Fruit fly (Drosophila melanogaster) whole organism: ENCODE data around the gene CG9962.

Experiments
- CG8478 ChIP-seq: fragments of >200 bp; optimal IDR thresholded peaks from 2 replicates; lab custom pipeline; 2018; ENCODE audit warnings: inconsistent platforms
- Dll ChIP-seq: fragments of >200 bp; optimal IDR thresholded peaks from 2 replicates; lab custom pipeline; 2017
- EcR ChIP-seq, 2 experiments: fragments of >200 bp; optimal IDR thresholded peaks; 2 replicates each; lab custom pipeline; 2017; ENCODE audit warnings: missing biosample characterization in 2 of 2, missing genetic modification characterization in 2 of 2, missing genetic modification reagents in 2 of 2
- pan ChIP-seq: fragments of >200 bp; optimal IDR thresholded peaks from 2 replicates; lab custom pipeline; 2017
- psq ChIP-seq: fragments of >200 bp; optimal IDR thresholded peaks from 2 replicates; lab custom pipeline; 2017
- usp ChIP-seq: fragments of >200 bp; optimal IDR thresholded peaks from 2 replicates; lab custom pipeline; 2017; ENCODE audit warnings: missing biosample characterization, missing genetic modification characterization, mixed read lengths

CG9962 gene

DNA sequence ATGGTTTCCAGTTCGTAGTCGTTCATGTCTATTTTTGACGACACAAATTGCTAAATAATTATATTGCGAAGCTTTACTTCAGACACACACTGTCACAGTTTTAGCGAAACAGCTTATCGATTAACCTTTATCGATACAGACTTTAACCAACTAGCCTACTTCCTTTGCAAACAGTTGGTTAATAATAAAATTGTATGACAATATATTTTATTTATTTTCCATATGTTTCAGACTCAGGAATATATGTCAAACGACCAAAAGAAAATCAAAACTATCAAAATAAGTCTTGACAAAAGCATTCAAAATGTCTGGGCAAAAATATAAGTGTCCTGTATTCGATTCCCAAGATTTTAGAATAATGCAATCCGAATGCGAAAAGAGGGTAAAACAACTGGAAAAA, at the start of gene CG9962, which contains the start of gene CG43851:
CG9962 (minus strand) TSS at position 101 of the 400 bp plus-strand sequence.
CG43851 (plus strand) TSS at position 267 of the 400 bp plus-strand sequence.
- no peak for TF ChIP-seq Dll (lab: Kevin White, UChicago)
- no peak for TF ChIP-seq psq (lab: Kevin White, UChicago)
- TF ChIP-seq EcR (GFP tag; optimal IDR thresholded peaks at IDR 0.05; lab: Kevin White, UChicago): no peak
- TF ChIP-seq usp (GFP tag; lab: Kevin White, UChicago): no peak
- TF ChIP-seq CG8478 (lab: Kevin White, UChicago): no peak
- TF ChIP-seq pan: no peak

DNA sequence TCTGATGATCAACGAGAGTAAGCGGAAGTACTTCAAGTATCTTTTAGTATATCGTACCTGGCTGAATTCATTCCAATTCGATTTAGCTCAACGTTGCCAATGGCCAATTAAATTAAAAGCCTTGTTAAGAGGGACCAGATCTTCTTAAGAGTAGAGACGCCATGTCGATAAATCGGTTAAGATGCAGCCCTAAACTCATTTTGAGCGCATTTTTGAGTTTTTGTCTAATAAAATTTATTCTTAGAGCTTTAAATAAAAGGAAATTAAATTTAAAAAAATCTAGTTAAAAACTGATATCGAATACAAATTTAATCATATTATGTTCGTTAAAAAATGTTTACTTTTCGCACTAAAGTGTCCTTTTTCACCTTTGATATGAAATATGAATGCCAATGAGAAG, 48.8 kb upstream of the CG9962 start, which contains the start of gene Trf5:
Trf5 (minus strand) TSS at position 101 of the 400 bp plus-strand sequence.
- no peak for TF ChIP-seq Dll (lab: Kevin White, UChicago)
- TF ChIP-seq usp (GFP tag; lab: Kevin White, UChicago): no peak
- TF ChIP-seq psq (lab: Kevin White, UChicago): no peak
- no peak for TF ChIP-seq CG8478 (lab: Kevin White, UChicago)
- no peak for TF ChIP-seq EcR (GFP tag; optimal IDR thresholded peaks at IDR 0.05; lab: Kevin White, UChicago)
- TF ChIP-seq pan: no peak

DNA sequence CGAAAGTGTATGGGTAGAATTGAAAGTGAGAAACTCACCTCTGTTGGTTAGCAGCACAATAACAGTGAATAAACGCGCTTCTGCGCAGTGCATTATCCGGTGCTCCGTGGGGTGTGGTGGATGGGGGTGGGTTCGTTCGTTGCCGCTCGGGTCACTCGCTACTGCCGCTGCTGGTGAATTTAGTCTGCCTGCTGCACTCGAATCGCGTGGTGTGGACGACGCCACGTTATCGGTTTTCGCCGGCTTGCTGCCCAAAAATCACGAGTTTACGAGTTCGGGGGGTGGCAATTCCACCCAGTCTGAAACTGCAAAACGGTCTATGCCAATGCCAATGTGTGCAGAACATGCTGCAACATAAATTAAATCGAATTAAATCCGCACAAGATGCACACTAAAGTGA, 30.0 kb upstream of the CG9962 start, which contains the start of gene Tmtc1:
Tmtc1 (plus strand) TSS at position 182 of the 400 bp plus-strand sequence.
- TF ChIP-seq pan (no peak), EcR (GFP tag; optimal IDR thresholded peaks at IDR 0.05; lab: Kevin White, UChicago) (no peak), psq (lab: Kevin White, UChicago) (no peak), Dll (lab: Kevin White, UChicago) (no peak), usp (GFP tag; lab: Kevin White, UChicago) (no peak), CG8478 (lab: Kevin White, UChicago) (no peak)

DNA sequence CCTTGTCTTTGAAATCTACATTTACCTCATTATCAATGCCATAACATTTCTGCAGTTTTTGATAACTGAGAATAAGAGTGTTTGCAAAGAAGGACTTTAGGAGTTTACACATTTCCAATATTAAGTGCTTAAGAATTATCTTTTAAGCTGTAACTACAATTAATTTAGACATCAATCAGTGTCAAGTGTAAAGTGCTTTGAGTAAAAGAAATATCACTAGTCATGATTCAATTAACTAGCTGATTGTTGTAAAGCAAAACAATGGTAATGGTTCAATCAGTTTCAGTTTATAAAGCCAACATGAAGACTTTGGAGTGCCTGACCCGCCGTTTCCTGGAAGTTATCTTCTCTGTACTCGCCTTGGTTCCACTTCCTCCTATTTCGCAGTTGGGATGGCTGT, 22.0 kb upstream of the CG9962 start, which contains the start of gene Gr23a:
Gr23a (plus strand) TSS at position 301 of the 400 bp plus-strand sequence.
- TF ChIP-seq pan (no peak), psq (lab: Kevin White, UChicago) (no peak), Dll (lab: Kevin White, UChicago) (no peak), usp (GFP tag; lab: Kevin White, UChicago) (no peak), EcR (GFP tag; optimal IDR thresholded peaks at IDR 0.05; lab: Kevin White, UChicago) (no peak), CG8478 (lab: Kevin White, UChicago) (no peak)

DNA sequence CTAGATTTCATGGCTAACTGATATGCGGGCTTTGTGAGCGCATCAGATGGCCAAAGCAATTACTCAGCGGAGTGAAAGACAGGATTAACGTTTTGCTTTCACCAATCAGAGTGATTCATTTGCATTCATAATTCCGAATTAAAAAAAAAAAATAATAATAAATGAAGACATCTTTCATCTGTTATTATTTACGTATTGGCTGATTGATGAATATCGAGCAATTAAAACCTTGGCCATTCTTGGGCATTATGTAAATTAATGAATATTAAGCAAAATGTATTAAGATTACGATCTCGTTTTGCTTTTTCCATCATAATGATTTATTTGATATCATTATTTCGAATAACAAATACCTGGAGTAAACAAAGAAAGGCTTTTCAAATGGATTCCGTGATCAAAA, 17.2 kb upstream of the CG9962 start, which contains the start of gene Trf4:
Trf4 (plus strand) TSS at position 301 of the 400 bp plus-strand sequence.
- no peak for TF ChIP-seq usp (GFP tag; lab: Kevin White, UChicago)
- TF ChIP-seq EcR (GFP tag; optimal IDR thresholded peaks at IDR 0.05; lab: Kevin White, UChicago): no peak
- no peak for TF ChIP-seq Dll (lab: Kevin White, UChicago)
- TF ChIP-seq pan: no peak
- TF ChIP-seq CG8478 (lab: Kevin White, UChicago): no peak
- no peak for TF ChIP-seq psq (lab: Kevin White, UChicago)

DNA sequence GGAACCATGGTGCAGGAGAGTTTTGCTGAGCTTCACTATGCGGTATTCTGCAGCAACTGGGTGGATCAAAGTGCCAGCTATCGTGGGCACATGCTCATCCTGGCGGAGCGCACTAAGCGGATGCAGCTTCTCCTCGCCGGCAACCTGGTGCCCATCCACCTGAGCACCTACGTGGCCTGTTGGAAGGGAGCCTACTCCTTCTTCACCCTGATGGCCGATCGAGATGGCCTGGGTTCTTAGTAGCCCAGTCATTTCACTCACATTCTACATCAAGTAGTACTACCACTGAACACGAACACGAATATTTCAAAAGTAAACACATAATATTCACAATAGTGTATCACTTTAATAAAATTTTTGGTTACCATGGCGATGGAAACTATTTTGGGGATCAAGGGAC, 7.6 kb upstream of the CG9962 start, which contains the start of gene Prosbeta4R2:
Prosbeta4R2 (plus strand) TSS at position 301 of the 400 bp plus-strand sequence.
- TF ChIP-seq EcR (GFP tag; optimal IDR thresholded peaks at IDR 0.05; lab: Kevin White, UChicago) (no peak), Dll (lab: Kevin White, UChicago) (no peak), usp (GFP tag; lab: Kevin White, UChicago) (no peak), psq (lab: Kevin White, UChicago) (no peak), CG8478 (lab: Kevin White, UChicago) (no peak), pan (no peak)

DNA sequence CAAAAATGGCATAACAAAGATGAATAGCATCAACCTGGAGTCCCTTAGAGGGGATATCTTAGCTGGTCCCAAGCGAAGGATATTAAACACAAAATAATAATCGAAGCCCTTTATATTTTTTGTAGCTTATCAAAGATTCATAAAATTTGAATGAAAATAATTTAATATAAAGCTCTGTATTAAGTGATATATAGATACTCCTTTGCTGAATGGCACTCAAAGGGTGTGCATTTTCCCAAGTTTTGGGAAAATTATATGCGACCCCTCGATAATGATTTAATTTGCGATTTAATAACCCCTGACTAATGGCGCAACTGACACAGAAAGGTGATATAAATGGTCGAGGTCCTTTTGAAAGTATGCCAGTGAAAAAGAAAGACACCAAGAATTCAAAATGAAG, 6.2 kb upstream of the CG9962 start, which contains the start of gene Or23a:
Or23a (plus strand) TSS at position 301 of the 400 bp plus-strand sequence.
- TF ChIP-seq pan: no peak

DNA sequence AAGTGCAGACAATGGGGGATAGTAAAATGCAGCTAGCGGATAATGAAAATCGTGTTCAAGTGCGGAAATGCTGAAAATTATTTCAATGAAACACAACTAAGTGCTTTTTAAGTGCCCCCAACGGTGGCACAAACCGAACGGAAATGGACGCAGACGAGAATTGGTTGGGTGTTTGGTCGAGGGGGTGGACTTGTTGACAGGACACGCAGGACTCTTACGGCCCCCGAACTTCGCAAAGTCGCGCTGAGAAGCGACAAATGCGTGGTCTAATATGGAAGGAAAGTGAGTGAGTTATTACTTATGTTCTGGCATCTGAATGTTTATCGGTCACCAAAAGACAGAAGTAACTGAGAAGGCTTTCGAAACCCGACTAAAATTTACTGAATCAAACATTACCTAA, 5.2 kb upstream of the CG9962 start, which contains the start of gene Prosbeta4R1:
Prosbeta4R1 (plus strand) TSS at position 301 of the 400 bp plus-strand sequence.
- no peak for TF ChIP-seq EcR (GFP tag; optimal IDR thresholded peaks at IDR 0.05; lab: Kevin White, UChicago)
- no peak for TF ChIP-seq psq (lab: Kevin White, UChicago)
- TF ChIP-seq Dll (lab: Kevin White, UChicago): no peak
- TF ChIP-seq usp (GFP tag; lab: Kevin White, UChicago): no peak
- no peak for TF ChIP-seq CG8478 (lab: Kevin White, UChicago)
- no peak for TF ChIP-seq pan

DNA sequence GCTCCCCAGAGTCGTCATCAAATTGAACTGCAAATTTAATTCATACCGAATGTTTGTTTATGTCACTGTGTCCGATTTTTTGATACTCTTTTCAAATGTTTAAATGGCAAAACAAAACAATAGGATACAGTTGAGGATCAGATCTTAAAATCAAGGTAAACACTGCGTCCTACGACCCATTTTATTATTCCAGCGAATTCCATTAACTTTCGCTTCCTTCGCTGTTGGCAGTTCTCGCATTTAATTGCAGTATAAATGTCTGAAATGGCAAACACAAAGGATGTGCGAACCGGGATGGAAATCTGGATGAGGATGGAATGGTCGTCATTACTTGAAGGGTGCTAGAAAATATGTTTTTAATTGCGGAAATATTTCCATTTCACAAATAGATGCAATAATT, 4.8 kb upstream of the CG9962 start, which contains the start of gene CG33125:
CG33125 (minus strand) TSS at position 101 of the 400 bp plus-strand sequence.
- TF ChIP-seq pan (no peak), EcR (GFP tag; optimal IDR thresholded peaks at IDR 0.05; lab: Kevin White, UChicago) (no peak), usp (GFP tag; lab: Kevin White, UChicago) (no peak), psq (lab: Kevin White, UChicago) (no peak), CG8478 (lab: Kevin White, UChicago) (no peak), Dll (lab: Kevin White, UChicago) (no peak)

DNA sequence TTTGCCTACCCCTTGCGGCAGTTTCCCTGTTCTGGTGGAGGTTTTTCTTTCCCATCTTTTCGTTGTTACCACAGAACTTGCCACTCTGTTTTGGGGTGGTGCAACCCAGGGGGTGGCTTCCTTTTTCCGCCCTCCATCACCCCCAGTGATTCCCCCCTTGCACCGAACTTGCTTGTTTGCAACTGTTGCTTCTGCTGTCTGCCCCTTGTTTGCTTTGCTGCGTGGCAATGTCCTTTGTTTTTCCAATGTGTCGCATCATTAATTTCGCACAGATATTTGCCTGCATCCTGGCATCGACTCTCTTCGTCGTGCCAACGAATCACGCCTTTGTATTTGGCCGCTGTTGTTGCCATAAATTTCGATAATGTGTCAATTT, 10.5 kb downstream of the CG9962 start:
- no peak for TF ChIP-seq usp (GFP tag; lab: Kevin White, UChicago)
- no peak for TF ChIP-seq CG8478 (lab: Kevin White, UChicago)
- no peak for TF ChIP-seq psq (lab: Kevin White, UChicago)
- no peak for TF ChIP-seq pan
- no peak for TF ChIP-seq Dll (lab: Kevin White, UChicago)
- TF ChIP-seq EcR (GFP tag; optimal IDR thresholded peaks at IDR 0.05; lab: Kevin White, UChicago): no peak

DNA sequence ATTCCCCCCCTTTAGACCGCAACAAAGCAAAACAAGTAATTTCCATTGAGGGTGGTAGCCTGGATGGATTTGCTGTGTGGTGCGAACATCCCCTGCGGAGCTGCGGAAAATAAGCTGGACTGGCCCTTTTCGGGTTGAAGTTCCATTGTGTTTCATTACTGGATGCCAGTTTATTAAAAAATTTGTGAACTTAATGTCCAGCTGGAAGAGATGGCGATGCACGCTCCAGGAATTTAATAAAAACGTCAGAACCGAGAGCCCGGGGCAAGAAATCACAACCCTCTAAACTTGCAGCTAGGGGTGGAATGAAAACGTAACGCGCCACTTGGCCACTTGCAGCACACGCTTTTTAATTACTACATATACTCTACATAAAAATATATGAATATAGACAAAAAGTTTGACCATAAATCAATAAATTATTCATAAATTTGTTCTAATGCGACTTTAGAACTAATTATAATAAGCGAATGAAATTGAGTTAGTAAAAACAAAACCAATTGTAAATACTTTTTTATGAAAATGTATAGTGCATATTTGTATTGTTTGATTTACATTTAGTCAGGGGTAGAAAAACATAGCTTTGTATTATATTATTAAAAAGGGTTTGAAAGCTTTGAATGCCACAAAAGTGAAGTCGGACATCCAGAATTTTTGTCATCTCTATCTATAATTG, 11.1 kb downstream of the CG9962 start:
- no peak for TF ChIP-seq EcR (GFP tag; optimal IDR thresholded peaks at IDR 0.05; lab: Kevin White, UChicago)
- TF ChIP-seq pan: no peak
- TF ChIP-seq usp (GFP tag; lab: Kevin White, UChicago): no peak
- no peak for TF ChIP-seq CG8478 (lab: Kevin White, UChicago)
- no peak for TF ChIP-seq Dll (lab: Kevin White, UChicago)
- no peak for TF ChIP-seq psq (lab: Kevin White, UChicago)
